Fruit fly (Drosophila melanogaster) Kc167 (cell line): ENCODE results near the gene Bx.

Source experiments
- Myc ChIP-seq: fragments of >200 bp; optimal IDR thresholded peaks from 2 replicates; lab custom pipeline; 2017; ENCODE audit warnings: missing external identifiers
- Sin3A ChIP-seq: fragments of >200 bp; optimal IDR thresholded peaks from 2 replicates; lab custom pipeline; 2018; ENCODE audit warnings: missing external identifiers
- h ChIP-seq: fragments of >200 bp; optimal IDR thresholded peaks from 3 replicates; lab custom pipeline; 2018; ENCODE audit warnings: missing external identifiers
- insv ChIP-seq: fragments of >200 bp; optimal IDR thresholded peaks from 3 replicates; lab custom pipeline; 2018; ENCODE audit warnings: missing external identifiers
- psq ChIP-seq: fragments of >200 bp; optimal IDR thresholded peaks from 2 replicates; lab custom pipeline; 2017; ENCODE audit warnings: missing external identifiers
- ttk ChIP-seq: sonication (Bioruptor generic); optimal IDR thresholded peaks from 2 replicates; lab custom pipeline; 2017; ENCODE audit warnings: missing external identifiers

DNA sequence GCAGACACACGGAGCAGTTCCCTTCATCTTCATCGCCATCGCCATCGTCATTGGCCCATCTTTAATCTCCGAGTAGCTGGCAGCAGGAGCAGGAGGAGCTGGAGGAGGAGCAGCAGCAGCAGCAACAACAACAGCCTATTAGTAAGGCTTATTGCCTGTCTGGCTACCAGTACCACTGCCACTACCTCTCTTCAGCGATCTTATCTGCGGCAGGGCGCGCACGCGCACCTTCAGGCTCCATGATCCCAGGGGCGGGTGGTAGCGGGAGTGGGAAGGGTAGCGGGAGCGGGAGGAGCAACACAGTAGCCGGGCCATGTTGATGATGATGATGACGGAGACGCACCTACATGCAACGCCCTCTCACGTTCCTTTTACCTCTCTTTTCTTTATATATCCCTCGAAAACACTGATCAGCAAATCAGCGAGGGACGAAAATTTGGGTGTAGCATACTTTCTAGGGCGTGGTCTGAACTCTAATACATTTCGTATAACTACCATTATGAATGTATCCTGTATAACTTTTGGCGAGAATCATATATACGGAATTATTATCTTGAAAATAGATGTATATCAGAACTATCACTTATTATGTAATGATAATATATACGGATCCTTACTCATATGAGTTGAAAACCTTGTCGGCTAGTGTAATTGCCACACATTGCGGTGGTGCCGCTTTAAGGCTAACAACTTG is 22.0 kb downstream of the Bx start:
- TF ChIP-seq Myc (lab: Kevin White, UChicago) (no peak), Sin3A (lab: Kevin White, UChicago) (no peak), insv (lab: Kevin White, UChicago) (no peak), h (no peak), ttk (lab: Kevin White, UChicago) (no peak), psq (no peak)
